Worm (Caenorhabditis elegans): Measurements from ENCODE around the gene ZK328.6.
A peak's percentile ranks its signal among the peaks of the same experiment; 100 is the strongest.

Gene ZK328.6

DNA sequence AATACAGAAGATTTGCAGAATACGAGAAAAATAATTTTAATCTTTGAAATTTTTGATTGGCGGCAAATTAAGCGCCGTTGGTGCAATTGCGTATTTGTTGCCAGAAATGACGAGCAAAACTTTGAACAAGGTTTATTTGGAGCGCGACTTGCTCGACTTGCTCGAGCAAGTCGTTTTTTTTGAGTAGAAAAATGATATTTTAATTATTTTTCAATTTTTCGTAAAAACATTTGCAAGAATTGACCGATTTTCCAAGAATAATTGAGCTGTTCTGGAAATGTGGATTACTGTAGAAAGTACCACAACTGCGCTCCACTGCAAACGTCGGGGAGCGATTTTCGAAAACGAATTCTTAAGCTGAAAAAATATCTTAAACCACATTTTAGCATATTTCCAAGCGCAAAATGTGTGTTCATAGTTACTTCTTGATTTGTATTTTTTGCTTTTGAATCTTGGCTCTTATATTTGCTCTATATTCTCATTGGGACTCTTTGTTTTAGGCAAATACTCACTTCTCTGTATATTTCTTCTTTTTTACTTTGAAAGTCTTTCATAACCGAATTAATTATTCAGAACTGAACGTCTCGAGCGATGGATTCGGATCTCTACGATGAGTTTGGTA lies 21.3 kb downstream of the ZK328.6 start, which contains the start of the genes gcna-1 and eftu-2 (continued):
- TF ChIP-seq ceh-63 (GFP tag; optimal IDR thresholded peaks at IDR 0.05) (no peak), nhr-20 (tag; optimal IDR thresholded peaks at IDR 0.05) (peak; percentile 64), elt-2 (tag; optimal IDR thresholded peaks at IDR 0.05) (no peak), lin-15B (tag; optimal IDR thresholded peaks at IDR 0.05) (no peak), ztf-11 (tag; optimal IDR thresholded peaks at IDR 0.05) (no peak), xbp-1 (tag; optimal IDR thresholded peaks at IDR 0.05) (peak; percentile 60), nhr-47 (tag; optimal IDR thresholded peaks at IDR 0.05) (peak; percentile 72), swsn-7 (tag; optimal IDR thresholded peaks at IDR 0.05) (peak; percentile 60), nhr-237 (tag; optimal IDR thresholded peaks at IDR 0.05) (no peak), aha-1 (tag; optimal IDR thresholded peaks at IDR 0.05) (no peak), nhr-11 (tag; optimal IDR thresholded peaks at IDR 0.05) (no peak), lin-39 (tag; optimal IDR thresholded peaks at IDR 0.05) (no peak), pqm-1 (tag; optimal IDR thresholded peaks at IDR 0.05) (no peak), ceh-8 (GFP tag; optimal IDR thresholded peaks at IDR 0.05) (no peak), hpl-2 (GFP tag; optimal IDR thresholded peaks at IDR 0.05) (no peak), dsc-1 (tag; optimal IDR thresholded peaks at IDR 0.05) (peak; percentile 53), sup-37 (GFP tag; optimal IDR thresholded peaks at IDR 0.05) (no peak), F16B12.6 (tag; optimal IDR thresholded peaks at IDR 0.05) (peak; percentile 76), mep-1 (tag; optimal IDR thresholded peaks at IDR 0.05) (no peak), ama-1 (optimal IDR thresholded peaks at IDR 0.05) (no peak), nhr-77 (tag; optimal IDR thresholded peaks at IDR 0.05) (no peak), ces-1 (GFP tag; optimal IDR thresholded peaks at IDR 0.05) (no peak), lir-3 (tag; optimal IDR thresholded peaks at IDR 0.05; ENCODE audit: poor library complexity) (no peak), jun-1 (tag; optimal IDR thresholded peaks at IDR 0.05) (no peak), lin-13 (GFP tag; optimal IDR thresholded peaks at IDR 0.05) (peak; percentile 19), zag-1 (tag; optimal IDR thresholded peaks at IDR 0.05) (no peak), nhr-71 (tag; optimal IDR thresholded peaks at IDR 0.05) (peak; percentile 77), Y116A8C.19 (tag; optimal IDR thresholded peaks at IDR 0.05; ENCODE audit: borderline replicate concordance) (no peak), dpl-1 (GFP tag; optimal IDR thresholded peaks at IDR 0.05) (peak; percentile 77 to 86 (median 80)), fkh-10 (GFP tag; optimal IDR thresholded peaks at IDR 0.05) (no peak), snu-23 (GFP tag; optimal IDR thresholded peaks at IDR 0.05) (peak; percentile 68), blmp-1 (tag; optimal IDR thresholded peaks at IDR 0.05) (no peak), tbx-2 (tag; optimal IDR thresholded peaks at IDR 0.05) (peak; percentile 66), nhr-84 (tag; optimal IDR thresholded peaks at IDR 0.05) (no peak), unc-30 (tag; optimal IDR thresholded peaks at IDR 0.05) (no peak), lin-35 (GFP tag; optimal IDR thresholded peaks at IDR 0.05) (peak; percentile 78 to 87), C04F5.9 (tag; optimal IDR thresholded peaks at IDR 0.05) (no peak), elt-3 (tag; optimal IDR thresholded peaks at IDR 0.05) (peak in 1 of 6 experiments; percentile 3), C16A3.4 (tag; optimal IDR thresholded peaks at IDR 0.05) (peak; percentile 38), isw-1 (GFP tag; IDR thresholded peaks at IDR 0.05) (peak; percentile 47), alr-1 (tag; optimal IDR thresholded peaks at IDR 0.05; ENCODE audit: borderline replicate concordance) (no peak), unc-130 (tag; optimal IDR thresholded peaks at IDR 0.05) (no peak), egl-13 (tag; optimal IDR thresholded peaks at IDR 0.05) (peak; percentile 61), zip-4 (GFP tag; optimal IDR thresholded peaks at IDR 0.05) (no peak), skn-1 (tag; optimal IDR thresholded peaks at IDR 0.05) (no peak), mdl-1 (tag; optimal IDR thresholded peaks at IDR 0.05) (peak in 1 of 2 experiments; percentile 25)

All from whole organism, L1 larva.